Worm (Caenorhabditis elegans) whole organism, late embryonic: ENCODE measurements around the gene K09C8.7.

Experiments used
- C08G9.2 ChIP-seq: sonication (generic microtip); optimal IDR thresholded peaks from 2 replicates; lab custom pipeline; 2016; ENCODE audit warnings: mild to moderate bottlenecking, missing genetic modification characterization, moderate library complexity, missing compliant biosample characterization
- F13H6.1 ChIP-seq: sonication (generic microtip); optimal IDR thresholded peaks from 2 replicates; lab custom pipeline; 2016; ENCODE audit warnings: missing genetic modification characterization, missing compliant biosample characterization
- K02D7.2 ChIP-seq: sonication (generic microtip); optimal IDR thresholded peaks from 2 replicates; lab custom pipeline; 2017; ENCODE audit warnings: mild to moderate bottlenecking, missing genetic modification characterization, missing compliant biosample characterization
- K09A11.1 ChIP-seq: sonication (generic microtip); optimal IDR thresholded peaks from 2 replicates; lab custom pipeline; 2017; ENCODE audit warnings: antibody characterized with exemption, mild to moderate bottlenecking, missing genetic modification characterization, missing compliant biosample characterization; ENCODE audit not compliant: insufficient read depth
- ahr-1 ChIP-seq: sonication (generic microtip); optimal IDR thresholded peaks from 2 replicates; lab custom pipeline; 2016; ENCODE audit warnings: missing genetic modification characterization, missing compliant biosample characterization
- ceh-14 ChIP-seq: sonication (generic microtip); optimal IDR thresholded peaks from 2 replicates; lab custom pipeline; 2016; ENCODE audit warnings: missing genotype, missing genetic modification characterization, missing compliant biosample characterization
- ceh-31 ChIP-seq: sonication (generic microtip); optimal IDR thresholded peaks from 2 replicates; lab custom pipeline; 2016; ENCODE audit warnings: missing genetic modification characterization, missing compliant biosample characterization
- ceh-34 ChIP-seq: sonication (generic microtip); optimal IDR thresholded peaks from 2 replicates; lab custom pipeline; 2016; ENCODE audit warnings: mild to moderate bottlenecking, missing genetic modification characterization, missing compliant biosample characterization
- ceh-45 ChIP-seq: fragments of 200-800 bp; sonication (Bioruptor generic); IDR thresholded peaks from 2 replicates; pipeline ENCODE4 v1.3.6; 2022; ENCODE audit warnings: missing genetic modification reagents, missing genetic modification characterization, missing compliant biosample characterization
- ceh-6 ChIP-seq: fragments of 200-800 bp; sonication (Bioruptor generic); optimal IDR thresholded peaks from 2 replicates; lab custom pipeline; 2018; ENCODE audit warnings: mild to moderate bottlenecking, missing genetic modification characterization, missing compliant biosample characterization
- ceh-9 ChIP-seq: sonication (generic microtip); optimal IDR thresholded peaks from 2 replicates; lab custom pipeline; 2016; ENCODE audit warnings: mild to moderate bottlenecking, missing genetic modification characterization, inconsistent platforms, missing compliant biosample characterization
- che-1 ChIP-seq: sonication (generic microtip); optimal IDR thresholded peaks from 2 replicates; lab custom pipeline; 2016; ENCODE audit warnings: mild to moderate bottlenecking, missing genetic modification characterization, missing compliant biosample characterization
- elt-2 ChIP-seq: sonication (generic microtip); optimal IDR thresholded peaks from 2 replicates; lab custom pipeline; 2016; ENCODE audit warnings: missing genetic modification reagents, missing genetic modification characterization, missing compliant biosample characterization
- eyg-1 ChIP-seq: sonication (generic microtip); optimal IDR thresholded peaks from 2 replicates; lab custom pipeline; 2016; ENCODE audit warnings: missing genotype, missing genetic modification characterization, missing compliant biosample characterization
- fkh-10 ChIP-seq: fragments of 150-350 bp; optimal IDR thresholded peaks from 2 replicates; lab custom pipeline; 2014; ENCODE audit warnings: missing biosample characterization, missing genetic modification reagents, missing genetic modification characterization
- gmeb-2 ChIP-seq: sonication (generic microtip); optimal IDR thresholded peaks from 2 replicates; lab custom pipeline; 2016; ENCODE audit warnings: missing genetic modification characterization, inconsistent platforms, missing compliant biosample characterization
- hlh-13 ChIP-seq: fragments of 200-800 bp; sonication (Bioruptor generic); optimal IDR thresholded peaks from 2 replicates; lab custom pipeline; 2018; ENCODE audit warnings: mild to moderate bottlenecking, missing genetic modification characterization, missing compliant biosample characterization
- hlh-30 ChIP-seq: sonication (generic microtip); optimal IDR thresholded peaks from 2 replicates; lab custom pipeline; 2017; ENCODE audit warnings: antibody characterized with exemption, missing genetic modification characterization, missing compliant biosample characterization; ENCODE audit not compliant: insufficient read depth
- madf-2 ChIP-seq: sonication (generic microtip); optimal IDR thresholded peaks from 2 replicates; lab custom pipeline; 2017; ENCODE audit warnings: missing genetic modification characterization, missing compliant biosample characterization
- mec-3 ChIP-seq: sonication (generic microtip); optimal IDR thresholded peaks from 2 replicates; lab custom pipeline; 2016; ENCODE audit warnings: borderline replicate concordance, missing genetic modification characterization, missing compliant biosample characterization
- nfya-1 ChIP-seq: sonication (generic microtip); optimal IDR thresholded peaks from 2 replicates; lab custom pipeline; 2017; ENCODE audit warnings: missing genetic modification characterization, mild to moderate bottlenecking, missing compliant biosample characterization, antibody characterized with exemption, moderate library complexity
- nhr-11 ChIP-seq: fragments of 150-350 bp; optimal IDR thresholded peaks from 2 replicates; lab custom pipeline; 2014; ENCODE audit warnings: missing biosample characterization, missing genetic modification characterization
- npax-4 ChIP-seq: sonication (generic microtip); optimal IDR thresholded peaks from 2 replicates; lab custom pipeline; 2016; ENCODE audit warnings: missing genetic modification characterization, missing compliant biosample characterization
- pag-3 ChIP-seq: sonication (generic microtip); optimal IDR thresholded peaks from 2 replicates; lab custom pipeline; 2016; ENCODE audit warnings: missing compliant biosample characterization, missing genetic modification characterization, borderline replicate concordance
- pat-9 ChIP-seq: fragments of 200-800 bp; sonication (Bioruptor generic); optimal IDR thresholded peaks from 2 replicates; lab custom pipeline; 2018; ENCODE audit warnings: mild to moderate bottlenecking, missing genetic modification characterization, moderate library complexity, missing compliant biosample characterization
- pha-2 ChIP-seq: sonication (generic microtip); optimal IDR thresholded peaks from 2 replicates; lab custom pipeline; 2017; ENCODE audit warnings: mild to moderate bottlenecking, missing genetic modification characterization, missing compliant biosample characterization
- pha-4 ChIP-seq: fragments of 150-350 bp; optimal IDR thresholded peaks from 2 replicates; lab custom pipeline; 2018; ENCODE audit warnings: missing biosample characterization, missing genetic modification reagents, missing genetic modification characterization
- pqm-1 ChIP-seq: sonication (generic microtip); optimal IDR thresholded peaks from 2 replicates; lab custom pipeline; 2016; ENCODE audit warnings: missing genetic modification characterization, missing compliant biosample characterization
- pros-1 ChIP-seq: fragments of 150-350 bp; optimal IDR thresholded peaks from 2 replicates; lab custom pipeline; 2014; ENCODE audit warnings: missing biosample characterization, missing genetic modification reagents, missing genetic modification characterization
- ref-2 ChIP-seq: sonication (generic microtip); optimal IDR thresholded peaks from 2 replicates; lab custom pipeline; 2016; ENCODE audit warnings: missing genetic modification characterization, missing compliant biosample characterization
- rnt-1 ChIP-seq: sonication (generic microtip); optimal IDR thresholded peaks from 2 replicates; lab custom pipeline; 2016; ENCODE audit warnings: missing genetic modification characterization, missing compliant biosample characterization
- sox-2 ChIP-seq: fragments of 200-800 bp; sonication (Bioruptor generic); IDR thresholded peaks from 2 replicates; pipeline ENCODE4 v1.3.6; 2022; ENCODE audit warnings: missing genetic modification reagents, missing genetic modification characterization, missing compliant biosample characterization
- syd-9 ChIP-seq: sonication (generic microtip); optimal IDR thresholded peaks from 2 replicates; lab custom pipeline; 2016; ENCODE audit warnings: mild to moderate bottlenecking, missing genetic modification characterization, moderate library complexity, missing compliant biosample characterization
- tbx-2 ChIP-seq: sonication (generic microtip); optimal IDR thresholded peaks from 2 replicates; lab custom pipeline; 2016; ENCODE audit warnings: missing genetic modification characterization, missing compliant biosample characterization
- tbx-7 ChIP-seq: sonication (generic microtip); optimal IDR thresholded peaks from 2 replicates; lab custom pipeline; 2016; ENCODE audit warnings: missing genotype, missing genetic modification characterization, missing compliant biosample characterization
- ttx-3 ChIP-seq: sonication (generic microtip); optimal IDR thresholded peaks from 2 replicates; lab custom pipeline; 2016; ENCODE audit warnings: missing genetic modification reagents, missing genetic modification characterization, missing compliant biosample characterization
- unc-3 ChIP-seq, 2 experiments: fragments of 200-800 bp in 1 of 2; sonication (Bioruptor generic) in 1 of 2; sonication (generic microtip) in 1 of 2; conservative IDR thresholded peaks in 1 of 2; optimal IDR thresholded peaks in 1 of 2; 2 replicates each; pipeline versions ENCODE4 v1.3.6 to Lab custom; 2016 to 2022; ENCODE audit warnings: missing compliant biosample characterization in 2 of 2, missing genetic modification characterization in 2 of 2, missing genetic modification reagents in 1 of 2
- unc-42 ChIP-seq: sonication (generic microtip); optimal IDR thresholded peaks from 2 replicates; lab custom pipeline; 2016; ENCODE audit warnings: missing genotype, missing genetic modification characterization, missing compliant biosample characterization
- unc-55 ChIP-seq: sonication (generic microtip); optimal IDR thresholded peaks from 2 replicates; lab custom pipeline; 2017; ENCODE audit warnings: missing biosample characterization, missing genetic modification reagents, missing genetic modification characterization
- zip-5 ChIP-seq: sonication (generic microtip); optimal IDR thresholded peaks from 2 replicates; lab custom pipeline; 2016; ENCODE audit warnings: missing genetic modification characterization, missing compliant biosample characterization
- ztf-16 ChIP-seq: sonication (generic microtip); optimal IDR thresholded peaks from 2 replicates; lab custom pipeline; 2017; ENCODE audit warnings: missing genetic modification characterization, missing compliant biosample characterization

The K09C8.7 gene

DNA sequence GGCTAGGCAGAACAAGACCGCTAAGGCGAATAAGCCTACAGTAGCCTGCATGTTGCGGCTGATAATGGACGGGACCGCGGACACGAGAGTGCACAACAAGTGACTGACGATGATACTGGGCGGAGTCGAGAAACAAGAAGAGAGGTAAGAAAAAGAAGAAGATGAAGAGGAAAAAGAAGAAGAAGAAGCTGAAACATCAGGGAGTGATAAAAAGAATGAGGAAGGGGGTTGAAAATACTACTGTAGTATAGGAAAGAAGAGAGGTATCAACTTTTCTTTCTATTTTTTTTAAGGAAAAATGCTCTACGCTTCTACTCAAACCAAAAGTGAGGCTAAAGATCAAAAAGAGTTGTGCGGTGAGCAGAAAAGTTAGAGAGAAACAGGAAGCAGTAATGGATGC is 2.3 kb downstream of the K09C8.7 start, which contains the start of gene T21B6.3:
TSS of gene T21B6.3 (minus strand) at position 101 of the 400 bp plus-strand sequence.
- TF ChIP-seq ttx-3 (tag; lab: Kevin White, UChicago) (no peak), unc-3 (GFP tag; conservative IDR thresholded peaks at IDR 0.05; lab: Robert Waterston, UW) (no peak), unc-3 (tag; optimal IDR thresholded peaks at IDR 0.05; lab: Kevin White, UChicago) (no peak), unc-42 (tag; lab: Kevin White, UChicago) (no peak), C08G9.2 (tag; lab: Kevin White, UChicago) (no peak), sox-2 (no peak), tbx-7 (no peak), ceh-9 (no peak), rnt-1 (tag; lab: Kevin White, UChicago) (no peak), K02D7.2 (tag; lab: Kevin White, UChicago) (no peak), nhr-11 (no peak), pha-4 (no peak), mec-3 (tag; lab: Kevin White, UChicago) (no peak), ceh-45 (no peak), madf-2 (no peak), ref-2 (no peak)

DNA sequence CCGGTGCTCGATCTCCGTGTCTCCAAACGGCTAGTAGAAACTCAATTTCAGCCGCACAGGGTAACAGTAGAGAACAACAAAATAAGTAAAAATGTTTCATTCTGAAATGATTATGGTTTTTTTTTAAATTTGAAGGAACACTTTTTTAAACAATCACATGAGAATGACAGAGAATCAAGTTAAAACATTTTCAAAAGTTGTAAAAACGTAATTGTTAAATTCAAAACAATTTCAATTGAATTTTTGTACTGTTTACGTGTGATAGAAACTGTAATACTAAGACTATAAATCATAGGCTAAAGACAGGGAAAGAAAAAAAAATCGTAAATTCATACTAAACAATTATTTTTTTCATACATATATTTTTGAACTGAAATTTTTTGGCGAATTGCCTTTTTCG is 9.9 kb downstream of the K09C8.7 start, which contains the start of gene pho-7:
TSS of gene pho-7 (minus strand) at position 101 of the 400 bp plus-strand sequence.
- TF ChIP-seq mec-3 (tag; lab: Kevin White, UChicago): no peak
- TF ChIP-seq pros-1 (tag; lab: Kevin White, UChicago): no peak
- no peak for TF ChIP-seq pha-4
- TF ChIP-seq eyg-1 (tag; lab: Kevin White, UChicago): no peak
- no peak for TF ChIP-seq pat-9 (tag; lab: Kevin White, UChicago)
- no peak for TF ChIP-seq ceh-45
- no peak for TF ChIP-seq nfya-1 (tag; lab: Kevin White, UChicago)
- TF ChIP-seq hlh-13 (GFP tag; lab: Kevin White, UChicago): no peak
- no peak for TF ChIP-seq syd-9 (tag; lab: Kevin White, UChicago)
- TF ChIP-seq ref-2: no peak
- TF ChIP-seq K09A11.1 (tag; lab: Kevin White, UChicago): no peak
- TF ChIP-seq ahr-1 (tag; lab: Kevin White, UChicago): no peak

DNA sequence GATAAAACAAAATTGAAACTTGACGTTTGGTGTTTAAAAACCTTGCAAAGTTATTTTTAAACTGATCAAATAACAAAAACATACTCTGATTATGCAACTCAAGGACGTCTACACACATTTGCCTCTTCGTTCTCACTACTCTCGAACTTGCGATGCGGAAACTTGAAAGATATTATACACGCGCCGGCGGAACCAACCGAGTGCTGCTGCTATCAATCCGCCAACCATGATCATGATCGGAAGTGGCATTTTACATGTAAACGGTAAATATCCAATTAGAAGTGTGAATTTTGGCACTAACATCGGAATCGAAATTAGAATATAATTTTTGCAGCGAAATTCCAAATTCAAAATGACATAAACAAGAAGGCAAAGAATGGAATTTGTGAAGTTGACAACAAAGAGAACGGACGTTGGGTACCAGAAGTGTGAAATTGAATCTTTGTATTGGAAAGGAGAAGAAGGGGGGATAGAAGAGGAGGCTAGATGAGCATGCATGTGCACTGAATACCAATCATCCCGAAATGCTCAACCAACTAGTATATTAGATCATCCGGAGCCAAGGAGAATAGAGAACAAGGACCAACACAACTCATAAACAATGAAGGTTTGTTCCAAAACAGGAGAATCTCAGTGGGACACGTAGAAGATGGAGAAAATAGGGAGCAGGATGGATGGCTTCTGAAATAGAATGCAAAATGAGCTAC is 17.7 kb downstream of the K09C8.7 start:
- TF ChIP-seq hlh-30: no peak
- TF ChIP-seq unc-42 (tag; lab: Kevin White, UChicago): peak; percentile 64
- no peak for TF ChIP-seq che-1 (tag; lab: Kevin White, UChicago)
- no peak for TF ChIP-seq pag-3 (tag; lab: Kevin White, UChicago)
- TF ChIP-seq ceh-31 (tag; lab: Kevin White, UChicago): peak; percentile 36
- no peak for TF ChIP-seq ceh-14 (tag; lab: Kevin White, UChicago)

DNA sequence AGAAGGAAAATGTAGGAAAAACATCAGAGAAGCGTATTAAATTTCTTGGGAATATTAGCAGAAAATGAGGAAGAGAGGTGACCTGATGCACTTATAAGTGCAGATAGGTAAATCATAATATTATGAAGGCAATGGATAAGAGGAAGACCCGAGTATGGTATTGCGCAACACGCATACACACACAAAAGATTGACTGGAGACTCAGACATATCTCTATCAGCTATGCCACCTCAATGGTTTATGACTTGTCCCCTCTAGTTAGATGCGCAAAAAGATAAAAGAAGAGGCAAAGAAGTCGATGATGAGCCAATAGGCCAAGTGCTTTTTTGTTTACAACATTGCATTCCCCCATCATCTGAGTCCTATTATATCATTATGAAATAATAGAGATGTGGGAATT is 19.1 kb downstream of the K09C8.7 start:
- peak; percentile 17 for TF ChIP-seq unc-55 (GFP tag; lab: Kevin White, UChicago)
- TF ChIP-seq madf-2: no peak

DNA sequence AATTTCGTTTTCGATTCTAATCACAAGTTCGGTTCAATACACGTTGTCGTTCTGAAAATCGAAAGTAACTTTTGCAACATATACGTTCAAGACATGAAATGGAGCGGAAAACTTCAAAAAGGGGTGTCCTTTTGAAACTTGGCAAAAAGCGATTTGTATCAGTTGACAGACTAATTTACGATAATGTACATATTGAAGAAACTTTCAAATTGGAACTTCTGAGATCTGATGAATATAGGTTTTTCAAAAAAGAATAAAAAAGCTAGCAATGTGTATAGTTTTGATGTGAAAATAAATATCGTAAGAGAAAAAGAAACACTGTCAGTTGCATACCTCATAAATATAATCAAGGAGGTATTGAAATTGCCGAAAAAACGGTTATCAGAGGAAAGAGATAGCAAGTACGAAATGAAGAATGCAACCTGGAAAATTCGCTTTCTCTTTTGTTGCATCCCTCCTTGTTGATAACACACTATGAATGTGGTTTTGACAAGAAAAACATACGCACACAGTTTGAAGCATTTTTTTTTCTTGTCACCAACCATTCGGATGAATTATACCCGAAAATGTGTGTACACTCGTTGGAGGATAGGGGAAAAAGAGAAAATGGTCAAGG is 22.1 kb downstream of the K09C8.7 start, which contains the start of gene dgn-1:
TSS of gene dgn-1 (minus strand) at position 51 of the 616 bp plus-strand sequence.
- TF ChIP-seq sox-2 (no peak), ceh-34 (tag; lab: Kevin White, UChicago) (no peak), npax-4 (tag; lab: Kevin White, UChicago) (no peak), ceh-6 (GFP tag; lab: Kevin White, UChicago) (no peak), F13H6.1 (tag; lab: Kevin White, UChicago) (no peak), nfya-1 (tag; lab: Kevin White, UChicago) (no peak), elt-2 (tag; lab: Kevin White, UChicago) (no peak), fkh-10 (no peak), zip-5 (tag; lab: Kevin White, UChicago) (no peak), ztf-16 (no peak), pqm-1 (tag; lab: Kevin White, UChicago) (no peak), pha-2 (no peak), gmeb-2 (tag; lab: Kevin White, UChicago) (no peak), K02D7.2 (tag; lab: Kevin White, UChicago) (no peak), tbx-2 (no peak)
- TF ChIP-seq, all 69 proteins: peak for 0
